ENCODE assay signal across 1 worm cellular context in genomic region chrII:13016381-13016780, ce11.
TF ChIP-seq lines count a peak whose summit lies in the region.
"Not testable (repeated sequence)": the region's sequence is repeated elsewhere in the genome, so short reads cannot be mapped to it uniquely, and the experiment has no call there.

No protein-coding gene starts in this region.

TF ChIP-seq in whole organism, L4 larva, 104 proteins besides CTCF, POLR2A, EP300 and RAD21 (continued from another document):
- peak; percentile 80 for TF ChIP-seq madf-9 (GFP tag; conservative IDR thresholded peaks at IDR 0.05; lab: Robert Waterston, UW)
- 0 out of 2 replicates have a peak, but pooled peaks have one; percentile 25 for TF ChIP-seq snpc-1.2 (GFP tag; IDR thresholded peaks at IDR 0.05; lab: Robert Waterston, UW)
- TF ChIP-seq mdt-29 (GFP tag; IDR thresholded peaks at IDR 0.05; lab: Robert Waterston, UW): peak; percentile 85
- peak; percentile 6 for TF ChIP-seq spr-1 (tag; optimal IDR thresholded peaks at IDR 0.05; lab: Kevin White, UChicago)
- peak; percentile 92 for TF ChIP-seq hmg-1.1 (GFP tag; IDR thresholded peaks at IDR 0.05; lab: Robert Waterston, UW)
- TF ChIP-seq zfp-3 (GFP tag; conservative IDR thresholded peaks at IDR 0.05; lab: Robert Waterston, UW): peak; percentile 90
- peak; percentile 88; the same call in 1 of the 2 replicates for TF ChIP-seq tra-1 (GFP tag; IDR thresholded peaks at IDR 0.05; lab: Robert Waterston, UW)
- TF ChIP-seq dmd-8 (GFP tag; IDR thresholded peaks at IDR 0.05; lab: Robert Waterston, UW): peak; percentile 65; the same call in 1 of the 2 replicates
- peak; percentile 9 for TF ChIP-seq duxl-1 (tag; optimal IDR thresholded peaks at IDR 0.05; lab: Kevin White, UChicago; ENCODE audit: poor library complexity)
- TF ChIP-seq lin-29 (GFP tag; IDR thresholded peaks at IDR 0.05; lab: Robert Waterston, UW): peak; percentile 91
- peak; percentile 92 for TF ChIP-seq dmd-9 (GFP tag; IDR thresholded peaks at IDR 0.05; lab: Robert Waterston, UW)
- TF ChIP-seq hlh-30 (tag; optimal IDR thresholded peaks at IDR 0.05; lab: Kevin White, UChicago; ENCODE audit: insufficient read depth): peak; percentile 20
- TF ChIP-seq hlh-11 (tag; optimal IDR thresholded peaks at IDR 0.05; lab: Kevin White, UChicago): peak; percentile 69
- TF ChIP-seq lin-38 (GFP tag; IDR thresholded peaks at IDR 0.05; lab: Robert Waterston, UW): peak; percentile 89
- peak; percentile 63 for TF ChIP-seq dve-1 (tag; optimal IDR thresholded peaks at IDR 0.05; lab: Kevin White, UChicago; ENCODE audit: insufficient read depth)
- TF ChIP-seq madf-5 (GFP tag; IDR thresholded peaks at IDR 0.05; lab: Robert Waterston, UW): 0 out of 4 replicates have a peak, but pooled peaks of 1 of the 2 experiments have one; percentile 46
- peak; percentile 16 for TF ChIP-seq dpl-1 (GFP tag; optimal IDR thresholded peaks at IDR 0.05; lab: Kevin White, UChicago)
- peak; percentile 94 for TF ChIP-seq pha-4 (GFP tag; IDR thresholded peaks at IDR 0.05; lab: Robert Waterston, UW)
- not testable (repeated sequence) for TF ChIP-seq pha-4, unc-62 (tag; optimal IDR thresholded peaks at IDR 0.05; lab: Kevin White, UChicago)
- peak in 1 of 2 experiments; percentile 16 for TF ChIP-seq unc-62 (GFP tag; optimal IDR thresholded peaks at IDR 0.05 in 1 of 2; lab: Kevin White, UChicago)
- TF ChIP-seq nhr-102 (tag; optimal IDR thresholded peaks at IDR 0.05; lab: Kevin White, UChicago): peak; percentile 89
- peak; percentile 64 for TF ChIP-seq F37D6.2 (tag; optimal IDR thresholded peaks at IDR 0.05; lab: Kevin White, UChicago)
- TF ChIP-seq ZK337.2 (GFP tag; IDR thresholded peaks at IDR 0.05; lab: Robert Waterston, UW): peak; percentile 50; the same call in 1 of the 2 replicates
- TF ChIP-seq mes-2 (tag; optimal IDR thresholded peaks at IDR 0.05; lab: Kevin White, UChicago; ENCODE audit: poor library complexity, severe bottlenecking): peak; percentile 69
- peak; percentile 81 for TF ChIP-seq php-3 (GFP tag; IDR thresholded peaks at IDR 0.05; lab: Robert Waterston, UW)
- peak; percentile 33 for TF ChIP-seq nhr-28 (tag; optimal IDR thresholded peaks at IDR 0.05; lab: Kevin White, UChicago)
